Fruit fly (Drosophila melanogaster): ENCODE data around the gene Dip-B.

The Dip-B gene

DNA sequence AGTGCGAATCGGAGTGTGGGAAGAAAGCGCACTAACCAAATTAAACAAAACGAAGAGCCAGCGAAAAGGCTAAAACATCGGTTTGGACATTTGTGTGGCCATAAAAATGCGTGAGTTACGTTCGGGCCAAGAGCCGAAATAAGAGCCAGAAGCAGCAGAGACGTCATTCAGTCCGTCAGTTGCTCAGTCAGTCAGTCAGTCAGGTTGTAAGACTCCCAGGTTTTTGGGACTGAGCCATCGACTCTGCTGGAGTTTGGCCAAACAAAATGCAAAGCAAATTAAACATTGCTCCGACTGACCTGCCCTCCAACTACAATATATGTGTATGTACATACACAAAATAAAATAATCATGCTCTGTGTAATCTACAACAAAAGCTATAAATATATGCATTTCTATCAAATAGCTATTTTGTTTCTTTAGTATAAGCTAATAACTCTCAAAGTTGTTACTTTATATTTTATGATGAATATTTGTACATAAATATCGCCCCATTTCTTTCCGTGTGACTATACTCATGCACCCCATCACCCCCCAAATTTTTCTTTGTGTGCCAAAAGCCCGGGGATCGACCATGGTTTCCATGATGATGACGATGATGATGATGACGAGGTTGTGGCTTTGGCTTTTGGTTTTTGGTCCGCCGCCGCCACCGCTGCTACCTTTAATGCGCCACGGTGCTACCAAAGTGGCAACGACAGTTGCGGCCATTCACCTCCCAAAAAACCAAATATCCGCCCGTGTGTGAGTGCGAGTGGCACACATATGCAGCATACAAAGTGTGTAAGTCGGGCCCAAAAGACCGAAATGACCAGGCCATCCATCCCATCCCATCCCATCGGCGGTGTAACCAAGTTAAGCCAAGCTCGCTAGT lies 11.3 kb downstream of the Dip-B start (continued):
- TF ChIP-seq sna (GFP tag; IDR thresholded peaks at IDR 0.05; ENCODE audit: partially characterized antibody) (no peak), Ets65A (GFP tag) (peak; percentile 70), ftz-f1 (GFP tag; optimal IDR thresholded peaks at IDR 0.05) (no peak), CG13775 (GFP tag; optimal IDR thresholded peaks at IDR 0.05) (no peak), HLH54F (GFP tag; optimal IDR thresholded peaks at IDR 0.05) (no peak), Xrp1 (GFP tag; IDR thresholded peaks at IDR 0.05) (peak; percentile 69), BtbVII (GFP tag; optimal IDR thresholded peaks at IDR 0.05) (no peak), sens (GFP tag) (peak; percentile 93), CG6765 (GFP tag; optimal IDR thresholded peaks at IDR 0.05) (no peak), vvl (GFP tag; IDR thresholded peaks at IDR 0.05) (peak; percentile 57; the same call in 1 of the 2 replicates), fu2 (GFP tag; optimal IDR thresholded peaks at IDR 0.05) (no peak), Poxn (GFP tag; IDR thresholded peaks at IDR 0.05) (no peak), Kr (GFP tag; optimal IDR thresholded peaks at IDR 0.05) (no peak), sisA (GFP tag; IDR thresholded peaks at IDR 0.05) (no peak), CG31388 (GFP tag; optimal IDR thresholded peaks at IDR 0.05) (no peak), CG11695 (GFP tag; IDR thresholded peaks at IDR 0.05) (no peak), CG4424 (GFP tag; optimal IDR thresholded peaks at IDR 0.05) (peak; percentile 1), Dp (GFP tag; optimal IDR thresholded peaks at IDR 0.05) (no peak), CG13296 (GFP tag; optimal IDR thresholded peaks at IDR 0.05) (no peak), CG10267 (tag; optimal IDR thresholded peaks at IDR 0.05) (no peak), CG6175 (GFP tag; IDR thresholded peaks at IDR 0.05) (no peak), Camta (GFP tag; optimal IDR thresholded peaks at IDR 0.05) (peak; percentile 15), tin (GFP tag; optimal IDR thresholded peaks at IDR 0.05) (no peak), CrebB (tag; optimal IDR thresholded peaks at IDR 0.05) (no peak), Pdp1 (GFP tag; optimal IDR thresholded peaks at IDR 0.05) (no peak), grau (tag; optimal IDR thresholded peaks at IDR 0.05) (peak; percentile 41), Scr (GFP tag; IDR thresholded peaks at IDR 0.05; ENCODE audit: partially characterized antibody) (no peak), CG16813 (GFP tag; IDR thresholded peaks at IDR 0.05; ENCODE audit: partially characterized antibody) (no peak), CG34224 (GFP tag; IDR thresholded peaks at IDR 0.05; ENCODE audit: partially characterized antibody) (no peak), tio (GFP tag; optimal IDR thresholded peaks at IDR 0.05) (no peak), CG12071 (GFP tag; optimal IDR thresholded peaks at IDR 0.05) (no peak), Ravus (GFP tag; IDR thresholded peaks at IDR 0.05) (no peak), CG30403 (GFP tag; optimal IDR thresholded peaks at IDR 0.05) (peak; percentile 12), CG17568 (GFP tag; optimal IDR thresholded peaks at IDR 0.05) (no peak), ash1 (GFP tag; optimal IDR thresholded peaks at IDR 0.05) (no peak), fd96Cb (tag; optimal IDR thresholded peaks at IDR 0.05) (peak; percentile 33), Antp (GFP tag; optimal IDR thresholded peaks at IDR 0.05) (no peak), nom (GFP tag; optimal IDR thresholded peaks at IDR 0.05) (no peak), CG10366 (GFP tag; IDR thresholded peaks at IDR 0.05) (peak; percentile 36; the same call in 1 of the 2 replicates), ranshi (GFP tag; IDR thresholded peaks at IDR 0.05) (peak; percentile 50; the same call in 1 of the 2 replicates), Ada2b (GFP tag; IDR thresholded peaks at IDR 0.05) (no peak), CG6254 (GFP tag; optimal IDR thresholded peaks at IDR 0.05) (peak; percentile 10), slp2 (GFP tag; optimal IDR thresholded peaks at IDR 0.05) (no peak), CG14710 (tag; optimal IDR thresholded peaks at IDR 0.05) (peak; percentile 15), danr (GFP tag; IDR thresholded peaks at IDR 0.05) (no peak), CG8281 (tag; optimal IDR thresholded peaks at IDR 0.05) (peak; percentile 94), CG1529 (GFP tag; optimal IDR thresholded peaks at IDR 0.05) (peak; percentile 13), Atf3 (GFP tag; optimal IDR thresholded peaks at IDR 0.05) (no peak), Myb (GFP tag; optimal IDR thresholded peaks at IDR 0.05) (no peak), sob (GFP tag; IDR thresholded peaks at IDR 0.05) (no peak)

Measured in whole organism, embryonic.